Fruit fly (Drosophila melanogaster): ENCODE data around the gene CG9040.

The CG9040 gene

dm6 chr3L:14004963-14005458, 17.3 kb downstream of the CG9040 start (continued):
- peak; percentile 86 for TF ChIP-seq scrt (GFP tag; optimal IDR thresholded peaks at IDR 0.05)
- TF ChIP-seq CG34376 (GFP tag; optimal IDR thresholded peaks at IDR 0.05), result peak; percentile 92
- peak; percentile 58 for TF ChIP-seq CG2116 (GFP tag; optimal IDR thresholded peaks at IDR 0.05)
- peak; percentile 90 for TF ChIP-seq CG11398 (GFP tag; optimal IDR thresholded peaks at IDR 0.05)
- peak; percentile 93 for TF ChIP-seq jing (GFP tag; optimal IDR thresholded peaks at IDR 0.05)
- peak; percentile 91 for TF ChIP-seq CG4360 (GFP tag; IDR thresholded peaks at IDR 0.05)
- TF ChIP-seq CG12155 (GFP tag; optimal IDR thresholded peaks at IDR 0.05), result peak; percentile 91
- TF ChIP-seq Sox100B (GFP tag; optimal IDR thresholded peaks at IDR 0.05), result peak; percentile 93
- peak; percentile 97 for TF ChIP-seq CG2120 (GFP tag; optimal IDR thresholded peaks at IDR 0.05)
- peak; percentile 95 for TF ChIP-seq bcd (GFP tag; optimal IDR thresholded peaks at IDR 0.05)
- TF ChIP-seq CG10543 (GFP tag; optimal IDR thresholded peaks at IDR 0.05), result peak; percentile 93
- peak; percentile 97 for TF ChIP-seq CG10366 (GFP tag; IDR thresholded peaks at IDR 0.05)
- TF ChIP-seq CG31388 (GFP tag; optimal IDR thresholded peaks at IDR 0.05), result peak; percentile 91
- peak; percentile 89 for TF ChIP-seq lmd (GFP tag; IDR thresholded peaks at IDR 0.05)
- TF ChIP-seq luna (GFP tag; optimal IDR thresholded peaks at IDR 0.05), result peak; percentile 50
- peak; percentile 95 for TF ChIP-seq Mad (GFP tag; optimal IDR thresholded peaks at IDR 0.05)
- TF ChIP-seq gsb-n (tag; optimal IDR thresholded peaks at IDR 0.05), result no peak
- peak; percentile 40; the same call in 1 of the 3 replicates for TF ChIP-seq Opbp (GFP tag; IDR thresholded peaks at IDR 0.05; ENCODE audit: partially characterized antibody)
- peak; percentile 88 for TF ChIP-seq dati (GFP tag; IDR thresholded peaks at IDR 0.05)
- no peak for TF ChIP-seq HLHmδ (GFP tag; optimal IDR thresholded peaks at IDR 0.05)
- peak; percentile 85 for TF ChIP-seq croc (GFP tag; conservative IDR thresholded peaks at IDR 0.05)
- TF ChIP-seq Vsx1 (GFP tag; optimal IDR thresholded peaks at IDR 0.05), result peak; percentile 89
- peak; percentile 98 for TF ChIP-seq CG14441 (GFP tag; IDR thresholded peaks at IDR 0.05)
- peak; percentile 73 for TF ChIP-seq exex (tag; optimal IDR thresholded peaks at IDR 0.05)
- TF ChIP-seq CG14710 (tag; optimal IDR thresholded peaks at IDR 0.05), result peak; percentile 85
- TF ChIP-seq CG14014 (GFP tag; IDR thresholded peaks at IDR 0.05), result peak; percentile 96
- peak; percentile 93 for TF ChIP-seq gro (GFP tag; optimal IDR thresholded peaks at IDR 0.05)
- TF ChIP-seq aop (GFP tag; IDR thresholded peaks at IDR 0.05), result peak; percentile 94
- peak; percentile 81 for TF ChIP-seq wek (GFP tag; optimal IDR thresholded peaks at IDR 0.05)
- TF ChIP-seq corto (GFP tag; optimal IDR thresholded peaks at IDR 0.05), result peak; percentile 91
- no peak for TF ChIP-seq CG16813 (GFP tag; IDR thresholded peaks at IDR 0.05; ENCODE audit: partially characterized antibody)
- TF ChIP-seq Usf (GFP tag; optimal IDR thresholded peaks at IDR 0.05), result peak; percentile 66
- peak; percentile 90 for TF ChIP-seq ase (GFP tag; IDR thresholded peaks at IDR 0.05)
- TF ChIP-seq chif (GFP tag; optimal IDR thresholded peaks at IDR 0.05), result peak; percentile 95 to 96
- TF ChIP-seq pho (GFP tag; optimal IDR thresholded peaks at IDR 0.05), result peak; percentile 94
- peak; percentile 59 for TF ChIP-seq CG1832 (GFP tag; optimal IDR thresholded peaks at IDR 0.05)
- TF ChIP-seq CG18599 (GFP tag; optimal IDR thresholded peaks at IDR 0.05), result peak; percentile 96
- peak; percentile 74 for TF ChIP-seq YL-1 (GFP tag; optimal IDR thresholded peaks at IDR 0.05)
- no peak for TF ChIP-seq CG8478 (optimal IDR thresholded peaks at IDR 0.05)
- TF ChIP-seq CG16815 (GFP tag; optimal IDR thresholded peaks at IDR 0.05), result peak; percentile 85
- peak; percentile 99 for TF ChIP-seq Ets65A (GFP tag)
- peak; percentile 15 for TF ChIP-seq gfzf (GFP tag; optimal IDR thresholded peaks at IDR 0.05)
- TF ChIP-seq MTF-1 (GFP tag; optimal IDR thresholded peaks at IDR 0.05; ENCODE audit: borderline replicate concordance), result peak; percentile 75
- peak; percentile 94 for TF ChIP-seq CG1792 (GFP tag; optimal IDR thresholded peaks at IDR 0.05)
- peak; percentile 77 for TF ChIP-seq CG11695 (GFP tag; IDR thresholded peaks at IDR 0.05)
- peak in 1 of 2 experiments; percentile 63 for TF ChIP-seq crp (GFP tag; optimal IDR thresholded peaks at IDR 0.05)
- TF ChIP-seq dysf (GFP tag; IDR thresholded peaks at IDR 0.05), result peak; percentile 95
- TF ChIP-seq CG30020 (tag; optimal IDR thresholded peaks at IDR 0.05), result peak; percentile 69
- peak; percentile 95 for TF ChIP-seq CG9817 (tag; optimal IDR thresholded peaks at IDR 0.05)
- no peak for TF ChIP-seq CG6791 (GFP tag; IDR thresholded peaks at IDR 0.05; ENCODE audit: partially characterized antibody)
